Fruit fly (Drosophila melanogaster): ENCODE results near the gene Ufd1.

DNA sequence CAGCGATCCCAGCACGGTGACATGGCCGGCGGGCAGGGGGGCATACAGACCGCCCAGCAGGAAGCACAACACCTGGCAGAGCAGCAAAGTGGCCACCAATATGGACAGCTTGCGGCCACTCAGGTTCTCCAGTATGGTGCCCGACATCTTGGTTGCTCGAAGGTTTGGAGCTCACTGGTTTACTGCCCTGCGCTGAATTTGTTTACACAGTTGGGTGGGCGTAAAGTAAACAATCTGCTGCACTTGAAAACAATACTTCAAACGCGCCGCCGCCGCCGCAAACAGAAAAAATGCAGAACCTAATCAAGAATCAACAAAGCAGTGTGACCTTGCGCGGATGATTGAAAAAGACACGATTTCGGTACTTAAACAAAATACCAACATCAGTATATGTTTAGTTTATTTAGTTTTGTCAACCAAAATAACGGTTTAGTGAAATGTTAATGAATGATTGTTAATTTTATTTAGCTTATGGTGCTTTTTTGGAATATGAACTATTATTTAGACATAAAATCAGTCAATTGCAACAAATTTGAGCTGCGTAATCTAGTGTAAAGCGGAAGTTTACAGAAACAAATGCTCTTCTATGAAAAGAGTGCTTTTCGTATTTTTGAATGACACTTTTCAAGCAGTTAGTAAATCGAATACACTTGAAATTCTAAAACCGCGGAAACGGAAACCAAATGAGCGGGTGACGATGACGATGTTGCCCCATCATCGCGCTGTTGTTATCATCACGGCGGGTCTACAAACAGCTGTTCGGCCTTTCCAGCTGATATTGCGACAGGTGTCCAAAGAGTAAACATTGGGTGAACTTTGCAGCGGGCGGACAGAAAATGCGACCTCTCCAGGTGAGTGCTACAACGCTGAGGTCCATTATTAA lies 46.5 kb upstream of the Ufd1 start, which contains the start of the genes wls and Adck5:
- TF ChIP-seq net (GFP tag; optimal IDR thresholded peaks at IDR 0.05) (peak; percentile 76), CG8632 (GFP tag; optimal IDR thresholded peaks at IDR 0.05) (peak; percentile 52), fd85E (GFP tag; optimal IDR thresholded peaks at IDR 0.05) (peak; percentile 46), CG6854 (GFP tag; optimal IDR thresholded peaks at IDR 0.05) (peak; percentile 67)

Data from whole organism, prepupa.